Worm (Caenorhabditis elegans): ENCODE measurements around the gene crn-3.

Gene crn-3

DNA sequence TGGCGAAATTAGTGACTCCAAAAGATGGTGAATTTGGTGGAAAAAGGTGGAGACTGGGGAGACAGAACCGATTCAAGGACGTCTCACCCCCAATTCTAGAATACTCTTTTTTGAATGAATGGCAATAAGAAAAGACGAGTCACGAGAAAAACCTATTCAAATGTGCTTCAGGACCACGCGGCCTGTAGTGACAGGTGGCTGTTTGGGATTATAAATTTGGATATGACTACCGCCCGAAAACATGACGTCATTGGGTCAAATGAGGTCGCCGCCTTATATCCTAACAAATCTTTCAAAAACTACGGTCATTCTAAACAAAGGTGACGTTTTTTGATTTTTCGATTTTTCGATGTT, 33.8 kb upstream of the crn-3 start (continued):
- TF ChIP-seq ces-1 (GFP tag; optimal IDR thresholded peaks at IDR 0.05) (no peak), pqm-1 (tag; optimal IDR thresholded peaks at IDR 0.05) (no peak), ctbp-1 (GFP tag; IDR thresholded peaks at IDR 0.05) (0 out of 2 replicates have a peak, but pooled peaks have one; percentile 11), Y48G9A.11 (GFP tag; IDR thresholded peaks at IDR 0.05) (peak; percentile 35; the same call in 1 of the 2 replicates), mxl-2 (GFP tag; conservative IDR thresholded peaks at IDR 0.05) (no peak), ceh-32 (tag; optimal IDR thresholded peaks at IDR 0.05; ENCODE audit: poor library complexity) (no peak), aha-1 (tag) (no peak), jun-1 (tag; optimal IDR thresholded peaks at IDR 0.05) (no peak), mes-2 (tag; optimal IDR thresholded peaks at IDR 0.05; ENCODE audit: poor library complexity, severe bottlenecking) (no peak), zag-1 (tag; optimal IDR thresholded peaks at IDR 0.05) (no peak), Y105C5A.15 (GFP tag; IDR thresholded peaks at IDR 0.05) (0 out of 2 replicates have a peak, but pooled peaks have one; percentile 54), unc-130 (GFP tag; optimal IDR thresholded peaks at IDR 0.05) (no peak), ama-1 (optimal IDR thresholded peaks at IDR 0.05) (peak; percentile 38), lin-29 (GFP tag; IDR thresholded peaks at IDR 0.05) (no peak), hmg-1.1 (GFP tag; IDR thresholded peaks at IDR 0.05) (no peak), egl-27 (tag; optimal IDR thresholded peaks at IDR 0.05) (no peak), ztf-11 (tag; optimal IDR thresholded peaks at IDR 0.05) (no peak), tra-1 (GFP tag; IDR thresholded peaks at IDR 0.05) (0 out of 2 replicates have a peak, but pooled peaks have one; percentile 19), nhr-237 (tag; optimal IDR thresholded peaks at IDR 0.05) (no peak), F10B5.3 (tag; optimal IDR thresholded peaks at IDR 0.05) (no peak), hlh-30 (tag; optimal IDR thresholded peaks at IDR 0.05; ENCODE audit: insufficient read depth) (peak; percentile 41), T26A8.4 (GFP tag; IDR thresholded peaks at IDR 0.05) (no peak), nhr-111 (GFP tag; optimal IDR thresholded peaks at IDR 0.05) (no peak), dpl-1 (GFP tag; optimal IDR thresholded peaks at IDR 0.05) (no peak), nhr-6 (tag; optimal IDR thresholded peaks at IDR 0.05) (no peak), rbr-2 (tag; optimal IDR thresholded peaks at IDR 0.05) (no peak), lin-15B (tag; optimal IDR thresholded peaks at IDR 0.05) (no peak), duxl-1 (tag; optimal IDR thresholded peaks at IDR 0.05; ENCODE audit: poor library complexity) (no peak), lsy-2 (tag; optimal IDR thresholded peaks at IDR 0.05) (no peak)

DNA sequence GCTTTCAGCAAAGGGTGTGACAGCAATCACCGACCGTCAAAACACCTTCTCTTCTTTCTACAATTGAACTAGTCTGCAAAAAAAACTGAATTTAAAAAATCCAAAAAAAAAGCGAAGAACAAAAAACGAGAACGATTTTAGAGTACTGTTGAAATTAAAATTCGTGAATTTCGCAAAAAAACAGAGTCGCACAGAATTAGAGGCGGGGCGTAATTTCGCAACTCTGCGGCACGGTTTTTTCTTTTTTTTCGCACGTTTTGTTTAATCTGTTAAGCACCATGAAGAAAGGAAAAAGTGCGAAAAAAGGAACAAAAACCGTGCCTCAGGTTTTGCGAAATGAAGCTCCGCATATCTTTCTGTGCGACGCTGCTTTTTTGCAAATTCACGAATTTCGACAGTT, 32.9 kb upstream of the crn-3 start, which contains the start of gene mnk-1:
mnk-1 (minus strand) TSS at position 73 of the 400 bp plus-strand sequence.
- TF ChIP-seq nhr-237 (tag; optimal IDR thresholded peaks at IDR 0.05) (no peak), aha-1 (tag) (peak; percentile 87)

DNA sequence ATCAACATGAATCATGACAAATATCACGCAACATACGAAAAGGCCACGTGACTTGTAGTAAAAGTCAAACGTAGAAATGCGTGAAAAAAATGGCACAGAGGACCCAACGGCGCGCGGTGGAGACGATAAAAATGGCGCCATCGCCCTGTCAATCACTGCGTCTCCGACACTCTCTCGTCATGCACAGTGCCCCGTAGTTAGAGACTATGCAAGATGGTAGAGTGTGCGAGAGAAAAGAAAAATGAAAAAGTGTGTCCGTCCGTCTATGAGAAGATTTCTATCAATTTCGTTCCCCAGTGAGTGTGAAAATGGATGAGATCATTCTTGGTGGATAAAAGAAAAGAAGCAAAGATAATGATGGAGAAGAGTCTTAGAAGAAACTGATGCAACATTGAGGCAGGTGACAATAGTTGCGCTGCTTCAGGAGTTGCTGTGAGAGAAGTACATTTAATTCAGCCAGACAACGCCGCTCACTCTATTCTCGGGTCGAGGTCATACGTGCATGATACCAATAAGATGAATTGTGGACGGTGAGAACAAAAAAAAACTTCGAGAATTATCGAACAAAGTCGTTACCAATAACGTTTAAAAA, 32.3 kb upstream of the crn-3 start:
- TF ChIP-seq dve-1 (tag; optimal IDR thresholded peaks at IDR 0.05; ENCODE audit: insufficient read depth) (peak; percentile 60), unc-39 (tag; optimal IDR thresholded peaks at IDR 0.05) (no peak), snpc-4 (tag; optimal IDR thresholded peaks at IDR 0.05) (no peak), lin-1 (GFP tag; IDR thresholded peaks at IDR 0.05) (peak; percentile 7; the same call in 1 of the 2 replicates), madf-9 (GFP tag; conservative IDR thresholded peaks at IDR 0.05) (0 out of 2 replicates have a peak, but pooled peaks have one; percentile 12), dmd-9 (GFP tag; IDR thresholded peaks at IDR 0.05) (no peak), mdt-29 (GFP tag; IDR thresholded peaks at IDR 0.05) (peak; percentile 85), rbr-2 (tag; optimal IDR thresholded peaks at IDR 0.05) (no peak), nhr-11 (tag; optimal IDR thresholded peaks at IDR 0.05) (peak; percentile 82), aly-2 (tag; optimal IDR thresholded peaks at IDR 0.05) (no peak), ctbp-1 (GFP tag; IDR thresholded peaks at IDR 0.05) (0 out of 2 replicates have a peak, but pooled peaks have one; percentile 45), gei-8 (GFP tag; optimal IDR thresholded peaks at IDR 0.05) (no peak), snpc-1.2 (GFP tag; IDR thresholded peaks at IDR 0.05) (no peak), zfp-3 (GFP tag; conservative IDR thresholded peaks at IDR 0.05) (peak; percentile 31), fos-1 (tag; optimal IDR thresholded peaks at IDR 0.05) (no peak), Y5F2A.4 (GFP tag; optimal IDR thresholded peaks at IDR 0.05) (no peak), ceh-62 (tag; optimal IDR thresholded peaks at IDR 0.05) (no peak), ama-1 (optimal IDR thresholded peaks at IDR 0.05) (peak; percentile 57), nhr-25 (tag; optimal IDR thresholded peaks at IDR 0.05; ENCODE audit: borderline replicate concordance, insufficient read depth) (peak; percentile 40), lin-15B (tag; optimal IDR thresholded peaks at IDR 0.05) (no peak), jun-1 (tag; optimal IDR thresholded peaks at IDR 0.05) (no peak), R02D3.7 (tag; optimal IDR thresholded peaks at IDR 0.05) (no peak), attf-4 (tag; optimal IDR thresholded peaks at IDR 0.05) (no peak), tra-1 (GFP tag; IDR thresholded peaks at IDR 0.05) (peak; percentile 56), dmd-6 (GFP tag; IDR thresholded peaks at IDR 0.05) (peak; percentile 85), nhr-6 (tag; optimal IDR thresholded peaks at IDR 0.05) (no peak)

All from whole organism, L4 larva.